Worm (Caenorhabditis elegans) whole organism, L2 larva: ENCODE data around the gene sptl-1.

Experiments
- C34F6.9 ChIP-seq: fragments of 150-350 bp; optimal IDR thresholded peaks from 2 replicates; lab custom pipeline; 2014; ENCODE audit warnings: missing biosample characterization, missing genetic modification characterization
- F13H6.1 ChIP-seq: sonication (generic microtip); optimal IDR thresholded peaks from 2 replicates; lab custom pipeline; 2016; ENCODE audit warnings: missing genetic modification characterization, missing compliant biosample characterization
- R02D3.7 ChIP-seq: fragments of 150-350 bp; optimal IDR thresholded peaks from 2 replicates; lab custom pipeline; 2014; ENCODE audit warnings: missing biosample characterization, missing genetic modification characterization
- Y55F3AM.14 ChIP-seq: fragments of 200-800 bp; sonication (Bioruptor generic); optimal IDR thresholded peaks from 2 replicates; lab custom pipeline; 2018; ENCODE audit warnings: mild to moderate bottlenecking, missing genetic modification characterization, missing compliant biosample characterization
- ZK546.5 ChIP-seq: sonication (generic microtip); optimal IDR thresholded peaks from 2 replicates; lab custom pipeline; 2017; ENCODE audit warnings: missing biosample characterization, missing genetic modification characterization
- blmp-1 ChIP-seq: sonication (generic microtip); optimal IDR thresholded peaks from 2 replicates; lab custom pipeline; 2017; ENCODE audit warnings: missing genetic modification characterization, mild to moderate bottlenecking, missing compliant biosample characterization, antibody characterized with exemption, moderate library complexity; ENCODE audit not compliant: insufficient read depth
- ceh-16 ChIP-seq: fragments of 150-350 bp; optimal IDR thresholded peaks from 2 replicates; lab custom pipeline; 2014; ENCODE audit warnings: missing biosample characterization, missing genetic modification characterization
- crh-2 ChIP-seq: sonication (generic microtip); optimal IDR thresholded peaks from 2 replicates; lab custom pipeline; 2017; ENCODE audit warnings: missing biosample characterization, missing genetic modification characterization
- dmd-4 ChIP-seq: sonication (generic microtip); optimal IDR thresholded peaks from 2 replicates; lab custom pipeline; 2017; ENCODE audit warnings: missing biosample characterization, missing genetic modification characterization
- egl-27 ChIP-seq: sonication (generic microtip); optimal IDR thresholded peaks from 3 replicates; lab custom pipeline; 2017; ENCODE audit warnings: missing biosample characterization, missing genetic modification reagents, missing genetic modification characterization
- elt-1 ChIP-seq: fragments of 150-350 bp; optimal IDR thresholded peaks from 2 replicates; lab custom pipeline; 2014; ENCODE audit warnings: missing biosample characterization, missing genetic modification characterization
- fos-1 ChIP-seq: fragments of 150-350 bp; optimal IDR thresholded peaks from 2 replicates; lab custom pipeline; 2014; ENCODE audit warnings: missing biosample characterization, missing genetic modification characterization
- gmeb-1 ChIP-seq: fragments of 150-350 bp; optimal IDR thresholded peaks from 2 replicates; lab custom pipeline; 2014; ENCODE audit warnings: missing biosample characterization, missing genetic modification characterization
- lin-13 ChIP-seq: fragments of 150-350 bp; optimal IDR thresholded peaks from 2 replicates; lab custom pipeline; 2014; ENCODE audit warnings: missing biosample characterization, missing genetic modification reagents, missing genetic modification characterization
- mab-5 ChIP-seq: fragments of 150-350 bp; optimal IDR thresholded peaks from 2 replicates; lab custom pipeline; 2014; ENCODE audit warnings: missing biosample characterization, missing genetic modification characterization
- mdl-1 ChIP-seq, 2 experiments: fragments of 150-350 bp in 1 of 2; sonication (generic microtip) in 1 of 2; optimal IDR thresholded peaks; 2 replicates each; lab custom pipeline; 2017; ENCODE audit warnings: missing biosample characterization in 2 of 2, missing genetic modification characterization in 2 of 2
- nhr-10 ChIP-seq: sonication (generic microtip); optimal IDR thresholded peaks from 2 replicates; lab custom pipeline; 2017; ENCODE audit warnings: missing biosample characterization, missing genetic modification characterization
- nhr-12 ChIP-seq: fragments of 150-350 bp; optimal IDR thresholded peaks from 2 replicates; lab custom pipeline; 2014; ENCODE audit warnings: missing biosample characterization, missing genetic modification characterization
- nhr-129 ChIP-seq: fragments of 150-350 bp; optimal IDR thresholded peaks from 2 replicates; lab custom pipeline; 2014; ENCODE audit warnings: missing biosample characterization, missing genetic modification characterization
- nhr-21 ChIP-seq: fragments of 150-350 bp; optimal IDR thresholded peaks from 2 replicates; lab custom pipeline; 2014; ENCODE audit warnings: missing biosample characterization, missing genetic modification characterization
- nhr-23 ChIP-seq: fragments of 150-350 bp; optimal IDR thresholded peaks from 2 replicates; lab custom pipeline; 2014; ENCODE audit warnings: missing biosample characterization, missing genetic modification reagents, missing genetic modification characterization
- nhr-25 ChIP-seq: fragments of 150-350 bp; sonication (generic microtip); optimal IDR thresholded peaks from 3 replicates; lab custom pipeline; 2014; ENCODE audit warnings: missing biosample characterization, missing genetic modification characterization
- peb-1 ChIP-seq: fragments of 150-350 bp; optimal IDR thresholded peaks from 2 replicates; lab custom pipeline; 2014; ENCODE audit warnings: missing biosample characterization, missing genetic modification characterization
- skn-1 ChIP-seq: sonication (generic microtip); optimal IDR thresholded peaks from 2 replicates; lab custom pipeline; 2017; ENCODE audit warnings: missing biosample characterization, missing genetic modification characterization
- sma-3 ChIP-seq: sonication (generic microtip); optimal IDR thresholded peaks from 2 replicates; lab custom pipeline; 2016; ENCODE audit warnings: missing genetic modification reagents, missing genetic modification characterization, missing compliant biosample characterization
- sma-9 ChIP-seq, 2 experiments: fragments of 150-350 bp in 1 of 2; sonication (generic microtip) in 1 of 2; optimal IDR thresholded peaks; 2 replicates each; lab custom pipeline; 2014 to 2016; ENCODE audit warnings: missing genetic modification characterization in 2 of 2, mild to moderate bottlenecking in 1 of 2, missing biosample characterization in 1 of 2, missing compliant biosample characterization in 1 of 2, missing genetic modification reagents in 1 of 2, moderate library complexity in 1 of 2
- snpc-4 ChIP-seq: fragments of 150-350 bp; optimal IDR thresholded peaks from 2 replicates; lab custom pipeline; 2014; ENCODE audit warnings: missing biosample characterization, missing genetic modification characterization
- unc-39 ChIP-seq: fragments of 150-350 bp; optimal IDR thresholded peaks from 2 replicates; lab custom pipeline; 2014; ENCODE audit warnings: missing biosample characterization, missing genetic modification characterization
- unc-55 ChIP-seq: fragments of 150-350 bp; sonication (generic microtip); optimal IDR thresholded peaks from 3 replicates; lab custom pipeline; 2014; ENCODE audit warnings: missing biosample characterization, missing genetic modification reagents, missing genetic modification characterization
- zag-1 ChIP-seq: fragments of 150-350 bp; optimal IDR thresholded peaks from 2 replicates; lab custom pipeline; 2014; ENCODE audit warnings: missing biosample characterization, missing genetic modification characterization

The sptl-1 gene

ce11 chrII:73329-73728 is 21.9 kb downstream of the sptl-1 start:
- TF ChIP-seq nhr-21 (tag; lab: Kevin White, UChicago) (no peak), F13H6.1 (peak; percentile 6)
- TF ChIP-seq, all 48 proteins: peak for 1

- no peak for TF ChIP-seq nhr-25
Observed at ce11 chrII:73892-74291, 22.4 kb downstream of the sptl-1 start.

- no peak for TF ChIP-seq elt-1 (tag; lab: Kevin White, UChicago)
- TF ChIP-seq nhr-129 (tag; lab: Kevin White, UChicago): no peak
- TF ChIP-seq gmeb-1 (tag; lab: Kevin White, UChicago): no peak
- no peak for TF ChIP-seq ZK546.5 (tag; lab: Kevin White, UChicago)
- no peak for TF ChIP-seq mdl-1 (tag; optimal IDR thresholded peaks at IDR 0.05; lab: Kevin White, UChicago)
- no peak for TF ChIP-seq sma-9 (GFP tag; optimal IDR thresholded peaks at IDR 0.05; lab: Kevin White, UChicago)
- no peak for TF ChIP-seq sma-9 (tag; optimal IDR thresholded peaks at IDR 0.05; lab: Kevin White, UChicago)
- TF ChIP-seq Y55F3AM.14 (GFP tag; lab: Kevin White, UChicago): no peak
- TF ChIP-seq ceh-16: no peak
- TF ChIP-seq snpc-4 (tag; lab: Kevin White, UChicago): no peak
- no peak for TF ChIP-seq nhr-25
- no peak for TF ChIP-seq zag-1 (tag; lab: Kevin White, UChicago)
- no peak for TF ChIP-seq mab-5 (tag; lab: Kevin White, UChicago)
- no peak for TF ChIP-seq lin-13
- no peak for TF ChIP-seq dmd-4
- no peak for TF ChIP-seq crh-2
- TF ChIP-seq nhr-23 (tag; lab: Kevin White, UChicago): no peak
- TF ChIP-seq nhr-10 (tag; lab: Kevin White, UChicago): no peak
- TF ChIP-seq, all 48 proteins: peak for 0
Observed at ce11 chrII:75831-76230, 24.4 kb downstream of the sptl-1 start.

ce11 chrII:76662-77061 is 25.2 kb downstream of the sptl-1 start:
- peak; percentile 66 for TF ChIP-seq fos-1 (tag; lab: Kevin White, UChicago)
- TF ChIP-seq nhr-12: no peak

ce11 chrII:79166-79565 is 27.7 kb downstream of the sptl-1 start, which contains the start of gene C23H3.9:
Gene C23H3.9 (minus strand): TSS chrII:79266.
- no peak for TF ChIP-seq blmp-1
- TF ChIP-seq crh-2: no peak
- TF ChIP-seq egl-27 (tag; lab: Kevin White, UChicago): no peak
- TF ChIP-seq mdl-1 (tag; optimal IDR thresholded peaks at IDR 0.05; lab: Kevin White, UChicago): no peak

ce11 chrII:84134-84533 is 32.7 kb downstream of the sptl-1 start, which contains the start of gene C50D2.6:
Gene C50D2.6 (plus strand): TSS chrII:84434.
- no peak for TF ChIP-seq skn-1 (tag; lab: Kevin White, UChicago)

ce11 chrII:86794-87193 is 35.3 kb downstream of the sptl-1 start:
- no peak for TF ChIP-seq nhr-23 (tag; lab: Kevin White, UChicago)
- no peak for TF ChIP-seq C34F6.9

- TF ChIP-seq peb-1 (tag; lab: Kevin White, UChicago) (no peak), unc-55 (GFP tag; lab: Kevin White, UChicago) (no peak), sma-3 (GFP tag; lab: Kevin White, UChicago) (no peak), unc-39 (no peak), snpc-4 (tag; lab: Kevin White, UChicago) (no peak), nhr-129 (tag; lab: Kevin White, UChicago) (no peak), R02D3.7 (no peak)
Observed at ce11 chrII:87937-88336, 36.5 kb downstream of the sptl-1 start.
